Worm (Caenorhabditis elegans): ENCODE results near the gene T16A1.10.

ce11 chrII:2099139-2099976, 7.5 kb upstream of the T16A1.10 start, which contains the start of gene math-42:
- TF ChIP-seq tra-1 (GFP tag; IDR thresholded peaks at IDR 0.05): no peak
- TF ChIP-seq daf-8 (GFP tag; IDR thresholded peaks at IDR 0.05): no peak
- TF ChIP-seq nhr-77 (tag; optimal IDR thresholded peaks at IDR 0.05): no peak
- TF ChIP-seq F49E8.2 (tag; optimal IDR thresholded peaks at IDR 0.05; ENCODE audit: borderline replicate concordance): no peak
- no peak for TF ChIP-seq Y105C5A.15 (GFP tag; IDR thresholded peaks at IDR 0.05)
- TF ChIP-seq lin-15B (tag; optimal IDR thresholded peaks at IDR 0.05): no peak
- no peak for TF ChIP-seq ZK546.5 (tag; optimal IDR thresholded peaks at IDR 0.05)
- TF ChIP-seq lim-7 (GFP tag; IDR thresholded peaks at IDR 0.05): no peak
- TF ChIP-seq lsy-2 (tag; optimal IDR thresholded peaks at IDR 0.05): no peak

Measured in whole organism, L4 larva.